Fruit fly (Drosophila melanogaster) whole organism, embryonic: Measurements from ENCODE around the gene Cdc7.
A peak's percentile ranks its signal among the peaks of the same experiment; 100 is the strongest.

ENCODE experiments used
- ATbp ChIP-seq: fragments of 200-800 bp; sonication (Bioruptor generic); optimal IDR thresholded peaks from 2 replicates; lab custom pipeline; 2017; ENCODE audit warnings: missing biosample characterization, mild to moderate bottlenecking, missing genetic modification characterization, missing genetic modification reagents
- CG10147 ChIP-seq: fragments of 200-800 bp; sonication (Bioruptor generic); optimal IDR thresholded peaks from 2 replicates; lab custom pipeline; 2019; ENCODE audit warnings: missing biosample characterization, mild to moderate bottlenecking, missing genetic modification characterization, moderate library complexity
- CG10462 ChIP-seq: fragments of 200-800 bp; sonication (Bioruptor generic); optimal IDR thresholded peaks from 2 replicates; lab custom pipeline; 2016; ENCODE audit warnings: missing biosample characterization, missing genetic modification characterization
- CG11504 ChIP-seq: fragments of 200-800 bp; sonication (Bioruptor generic); optimal IDR thresholded peaks from 3 replicates; lab custom pipeline; 2019; ENCODE audit warnings: missing biosample characterization, mild to moderate bottlenecking, missing genetic modification characterization, moderate library complexity
- CG13624 ChIP-seq: fragments of 200-800 bp; sonication (Bioruptor generic); optimal IDR thresholded peaks from 2 replicates; lab custom pipeline; 2016; ENCODE audit warnings: missing biosample characterization, missing genetic modification characterization
- CG14014 ChIP-seq: fragments of 200-800 bp; sonication (Bioruptor generic); IDR thresholded peaks from 2 replicates; pipeline ENCODE4 v1.3.6; 2022; ENCODE audit warnings: missing biosample characterization, missing genetic modification characterization
- CG14710 ChIP-seq: fragments of 200-800 bp; sonication (Bioruptor generic); optimal IDR thresholded peaks from 3 replicates; lab custom pipeline; 2019; ENCODE audit warnings: missing biosample characterization, mild to moderate bottlenecking, missing genetic modification characterization, moderate library complexity
- CG16815 ChIP-seq: fragments of 200-800 bp; sonication (Bioruptor generic); optimal IDR thresholded peaks from 3 replicates; lab custom pipeline; 2017; ENCODE audit warnings: missing biosample characterization, mild to moderate bottlenecking, missing genetic modification characterization
- CG17328 ChIP-seq: fragments of 200-800 bp; sonication (Bioruptor generic); IDR thresholded peaks from 2 replicates; pipeline ENCODE4 v1.3.6; 2022; ENCODE audit warnings: missing biosample characterization, missing genetic modification characterization
- CG17829 ChIP-seq: fragments of 200-800 bp; optimal IDR thresholded peaks from 2 replicates; lab custom pipeline; 2019; ENCODE audit warnings: missing biosample characterization, mild to moderate bottlenecking, missing genetic modification characterization, moderate library complexity
- CG1792 ChIP-seq: fragments of 200-800 bp; sonication (Bioruptor generic); optimal IDR thresholded peaks from 2 replicates; lab custom pipeline; 2016; ENCODE audit warnings: missing biosample characterization, missing genetic modification characterization
- CG2678 ChIP-seq: fragments of 200-800 bp; sonication (Bioruptor generic); optimal IDR thresholded peaks from 3 replicates; lab custom pipeline; 2019; ENCODE audit warnings: missing biosample characterization, mild to moderate bottlenecking, missing genetic modification characterization, moderate library complexity
- CG30403 ChIP-seq: fragments of 200-800 bp; sonication (Bioruptor generic); optimal IDR thresholded peaks from 3 replicates; lab custom pipeline; 2016; ENCODE audit warnings: missing biosample characterization, missing genetic modification characterization
- CG32767 ChIP-seq: fragments of 200-800 bp; sonication (Bioruptor generic); IDR thresholded peaks from 2 replicates; pipeline ENCODE4 v1.3.6; 2022; ENCODE audit warnings: missing biosample characterization, missing genetic modification characterization
- CG3281 ChIP-seq: fragments of 200-800 bp; sonication (Bioruptor generic); optimal IDR thresholded peaks from 3 replicates; lab custom pipeline; 2017; ENCODE audit warnings: missing biosample characterization, mild to moderate bottlenecking, missing genetic modification characterization
- CG3726 ChIP-seq: fragments of 200-800 bp; sonication (Bioruptor generic); IDR thresholded peaks from 3 replicates; pipeline ENCODE4, ENCODE4 v1.3.6; 2022; ENCODE audit warnings: missing biosample characterization, missing genetic modification characterization
- CG4360 ChIP-seq: fragments of 200-800 bp; sonication (Bioruptor generic); IDR thresholded peaks from 2 replicates; pipeline ENCODE4 v1.3.6; 2022; ENCODE audit warnings: missing biosample characterization, missing genetic modification characterization
- CG43689 ChIP-seq: fragments of 200-800 bp; sonication (Bioruptor generic); IDR thresholded peaks from 2 replicates; pipeline ENCODE4 v1.3.6; 2022; ENCODE audit warnings: missing biosample characterization, missing genetic modification characterization
- CG4404 ChIP-seq: fragments of 200-800 bp; sonication (Bioruptor generic); IDR thresholded peaks from 2 replicates; pipeline ENCODE4 v1.3.6; 2022; ENCODE audit warnings: missing biosample characterization, missing genetic modification characterization
- CG4730 ChIP-seq: fragments of 200-800 bp; sonication (Bioruptor generic); IDR thresholded peaks from 2 replicates; pipeline ENCODE4 v1.3.6; 2022; ENCODE audit warnings: missing biosample characterization, missing genetic modification characterization
- CG6654 ChIP-seq: fragments of 200-800 bp; sonication (Bioruptor generic); optimal IDR thresholded peaks from 2 replicates; lab custom pipeline; 2017; ENCODE audit warnings: missing biosample characterization, mild to moderate bottlenecking, missing genetic modification characterization
- CG6813 ChIP-seq: fragments of 200-800 bp; sonication (Bioruptor generic); optimal IDR thresholded peaks from 2 replicates; lab custom pipeline; 2017; ENCODE audit warnings: missing biosample characterization, missing genetic modification characterization, mild to moderate bottlenecking, moderate library complexity, missing genetic modification reagents
- CG6854 ChIP-seq: fragments of 200-800 bp; sonication (Bioruptor generic); optimal IDR thresholded peaks from 3 replicates; lab custom pipeline; 2017; ENCODE audit warnings: missing biosample characterization, mild to moderate bottlenecking, missing genetic modification characterization
- CG7271 ChIP-seq: fragments of 200-800 bp; sonication (Bioruptor generic); optimal IDR thresholded peaks from 2 replicates; lab custom pipeline; 2018; ENCODE audit warnings: missing biosample characterization, mild to moderate bottlenecking, missing genetic modification characterization, moderate library complexity
- CG7963 ChIP-seq: fragments of 200-800 bp; sonication (Bioruptor generic); IDR thresholded peaks from 3 replicates; pipeline ENCODE4 v1.3.6; 2022; ENCODE audit warnings: missing biosample characterization, missing genetic modification characterization; ENCODE audit not compliant: partially characterized antibody
- CTCF ChIP-seq: fragments of 200-800 bp; sonication (Bioruptor generic); optimal IDR thresholded peaks from 2 replicates; lab custom pipeline; 2017; ENCODE audit warnings: missing biosample characterization, mild to moderate bottlenecking, missing genetic modification characterization, moderate library complexity
- Dip3 ChIP-seq: fragments of 200-800 bp; sonication (Bioruptor generic); optimal IDR thresholded peaks from 3 replicates; lab custom pipeline; 2016; ENCODE audit warnings: missing biosample characterization, missing genetic modification characterization
- E2f2 ChIP-seq: fragments of 200-800 bp; sonication (Bioruptor generic); IDR thresholded peaks from 2 replicates; pipeline ENCODE4 v1.3.6; 2022; ENCODE audit warnings: missing biosample characterization, missing genetic modification characterization
- HHEX ChIP-seq: fragments of 200-800 bp; sonication (Bioruptor generic); optimal IDR thresholded peaks from 3 replicates; lab custom pipeline; 2017; ENCODE audit warnings: missing biosample characterization, mild to moderate bottlenecking, missing genetic modification characterization, missing genetic modification reagents
- HmgD ChIP-seq: fragments of 200-800 bp; sonication (Bioruptor generic); optimal IDR thresholded peaks from 3 replicates; lab custom pipeline; 2016; ENCODE audit warnings: missing biosample characterization, missing genetic modification characterization
- Hmx ChIP-seq: fragments of 200-800 bp; sonication (Bioruptor generic); optimal IDR thresholded peaks from 2 replicates; lab custom pipeline; 2016; ENCODE audit warnings: missing biosample characterization, missing genetic modification characterization
- Hr3 ChIP-seq: fragments of 200-800 bp; sonication (Bioruptor generic); optimal IDR thresholded peaks from 3 replicates; lab custom pipeline; 2016; ENCODE audit warnings: missing biosample characterization, missing genetic modification characterization
- Hsf ChIP-seq: fragments of 200-800 bp; sonication (Bioruptor generic); optimal IDR thresholded peaks from 3 replicates; lab custom pipeline; 2016; ENCODE audit warnings: missing biosample characterization, missing genetic modification characterization
- Xrp1 ChIP-seq: fragments of 200-800 bp; sonication (Bioruptor generic); IDR thresholded peaks from 2 replicates; pipeline ENCODE4 v1.3.6; 2022; ENCODE audit warnings: missing biosample characterization, missing genetic modification characterization
- ase ChIP-seq: fragments of 200-800 bp; sonication (Bioruptor generic); IDR thresholded peaks from 3 replicates; pipeline ENCODE4 v1.3.6; 2022; ENCODE audit warnings: missing biosample characterization, missing genetic modification characterization
- bbx ChIP-seq: fragments of 200-800 bp; sonication (Bioruptor generic); IDR thresholded peaks from 2 replicates; pipeline ENCODE4 v1.3.6; 2022; ENCODE audit warnings: missing biosample characterization, missing genetic modification characterization; ENCODE audit not compliant: partially characterized antibody
- cas ChIP-seq: fragments of 200-800 bp; sonication (Bioruptor generic); IDR thresholded peaks from 2 replicates; pipeline ENCODE4 v1.3.6; 2022; ENCODE audit warnings: missing biosample characterization, missing genetic modification characterization
- cato ChIP-seq: fragments of 200-800 bp; sonication (Bioruptor generic); optimal IDR thresholded peaks from 2 replicates; lab custom pipeline; 2016; ENCODE audit warnings: missing biosample characterization, missing genetic modification characterization, borderline replicate concordance
- chif ChIP-seq, 2 experiments: fragments of 200-800 bp; sonication (Bioruptor generic); optimal IDR thresholded peaks; 3 replicates each; lab custom pipeline; 2016; ENCODE audit warnings: missing biosample characterization in 2 of 2, missing genetic modification characterization in 2 of 2
- croc ChIP-seq: fragments of 200-800 bp; sonication (Bioruptor generic); conservative IDR thresholded peaks from 3 replicates; pipeline ENCODE4 v1.3.6; 2022; ENCODE audit warnings: missing biosample characterization, missing genetic modification characterization
- dpn ChIP-seq, 2 experiments: fragments of 200-800 bp; sonication (Bioruptor generic); optimal IDR thresholded peaks; 3 replicates each; lab custom pipeline; 2016; ENCODE audit warnings: missing biosample characterization in 2 of 2, missing genetic modification characterization in 2 of 2
- gcm2 ChIP-seq: fragments of 200-800 bp; sonication (Bioruptor generic); optimal IDR thresholded peaks from 2 replicates; lab custom pipeline; 2016; ENCODE audit warnings: missing biosample characterization, missing genetic modification characterization
- ind ChIP-seq: fragments of 200-800 bp; sonication (Bioruptor generic); optimal IDR thresholded peaks from 3 replicates; lab custom pipeline; 2016; ENCODE audit warnings: missing biosample characterization, missing genetic modification characterization
- inv ChIP-seq: fragments of 200-800 bp; sonication (Bioruptor generic); IDR thresholded peaks from 2 replicates; pipeline ENCODE4 v1.3.6; 2022; ENCODE audit warnings: missing biosample characterization, missing genetic modification characterization; ENCODE audit not compliant: partially characterized antibody
- mam ChIP-seq: fragments of 200-800 bp; sonication (Bioruptor generic); optimal IDR thresholded peaks from 3 replicates; lab custom pipeline; 2016; ENCODE audit warnings: missing biosample characterization, missing genetic modification characterization
- otp ChIP-seq: fragments of 200-800 bp; sonication (Bioruptor generic); IDR thresholded peaks from 3 replicates; pipeline ENCODE4, ENCODE4 v1.3.6; 2022; ENCODE audit warnings: missing biosample characterization, missing genetic modification characterization
- phol ChIP-seq: fragments of 200-800 bp; sonication (Bioruptor generic); optimal IDR thresholded peaks from 3 replicates; lab custom pipeline; 2018; ENCODE audit warnings: missing biosample characterization, mild to moderate bottlenecking, missing genetic modification characterization, moderate library complexity
- sob ChIP-seq: fragments of 200-800 bp; sonication (Bioruptor generic); IDR thresholded peaks from 2 replicates; pipeline ENCODE4 v1.3.6; 2022; ENCODE audit warnings: missing biosample characterization, missing genetic modification characterization
- tap ChIP-seq: fragments of 200-800 bp; optimal IDR thresholded peaks from 3 replicates; lab custom pipeline; 2019; ENCODE audit warnings: missing biosample characterization, mild to moderate bottlenecking, missing genetic modification characterization, moderate library complexity
- tin ChIP-seq: fragments of 200-800 bp; sonication (Bioruptor generic); optimal IDR thresholded peaks from 3 replicates; lab custom pipeline; 2016; ENCODE audit warnings: missing biosample characterization, missing genetic modification characterization
- ttk ChIP-seq: fragments of 200-800 bp; sonication (Bioruptor generic); IDR thresholded peaks from 2 replicates; pipeline ENCODE4 v2.1.2; 2022; ENCODE audit warnings: missing biosample characterization, missing genetic modification characterization

The Cdc7 gene

DNA sequence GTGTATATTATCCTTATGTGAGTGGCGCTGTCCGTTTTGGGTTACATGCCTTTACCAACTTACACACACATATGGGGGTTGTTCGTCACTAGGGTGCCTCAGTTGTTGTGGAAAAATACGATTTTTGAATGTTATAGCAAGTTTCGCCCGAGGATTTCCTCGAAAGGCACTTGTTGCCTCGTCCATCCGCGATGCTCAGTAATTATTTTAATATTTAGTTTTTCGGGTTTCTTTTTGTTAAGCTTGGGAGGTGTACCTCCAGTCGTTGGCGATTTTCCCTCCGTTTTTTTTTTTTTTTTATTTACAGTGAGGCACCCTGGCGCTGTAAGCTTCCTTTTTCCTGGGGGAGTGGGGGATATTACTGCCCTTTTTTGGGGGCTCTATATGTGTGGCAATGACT, 42.1 kb downstream of the Cdc7 start (continued):
- TF ChIP-seq CG6854 (peak; percentile 74), CG10147 (GFP tag; lab: Kevin White, UChicago) (peak; percentile 79), CG4360 (no peak), CG16815 (GFP tag; lab: Kevin White, UChicago) (peak; percentile 28), CG30403 (GFP tag; lab: Kevin White, UChicago) (peak; percentile 67), CG11504 (tag; lab: Kevin White, UChicago) (peak; percentile 74), ATbp (GFP tag; lab: Kevin White, UChicago) (peak; percentile 66), Dip3 (GFP tag; lab: Kevin White, UChicago) (peak; percentile 37), CG3726 (GFP tag; lab: Robert Waterston, UW) (peak; percentile 46; the same call in 1 of the 3 replicates), CG7963 (GFP tag; lab: Robert Waterston, UW) (no peak), CG4730 (GFP tag; lab: Robert Waterston, UW) (0 out of 2 replicates have a peak, but pooled peaks have one; percentile 22), chif (GFP tag; optimal IDR thresholded peaks at IDR 0.05; lab: Kevin White, UChicago) (peak; percentile 41 to 59), croc (peak; percentile 31; the same call in 2 of the 3 replicates), CG14014 (GFP tag; lab: Robert Waterston, UW) (peak; percentile 69; the same call in 1 of the 2 replicates), HHEX (GFP tag; lab: Kevin White, UChicago) (peak; percentile 69), otp (GFP tag; lab: Robert Waterston, UW) (peak; percentile 65; the same call in 1 of the 3 replicates), CG4404 (GFP tag; lab: Robert Waterston, UW) (no peak), dpn (GFP tag; optimal IDR thresholded peaks at IDR 0.05; lab: Kevin White, UChicago) (peak; percentile 54 to 61), CG17829 (tag; lab: Kevin White, UChicago) (peak; percentile 53), E2f2 (GFP tag; lab: Robert Waterston, UW) (peak; percentile 56; the same call in 1 of the 2 replicates), ttk (GFP tag; lab: Robert Waterston, UW) (peak; percentile 47; the same call in 1 of the 2 replicates), gcm2 (GFP tag; lab: Kevin White, UChicago) (peak; percentile 51), phol (tag; lab: Kevin White, UChicago) (peak; percentile 59), Hmx (GFP tag; lab: Kevin White, UChicago) (peak; percentile 10), inv (GFP tag; lab: Robert Waterston, UW) (no peak), Hsf (GFP tag; lab: Kevin White, UChicago) (peak; percentile 60), CTCF (GFP tag; lab: Kevin White, UChicago) (peak; percentile 13), HmgD (peak; percentile 30), cas (GFP tag; lab: Robert Waterston, UW) (no peak), tap (peak; percentile 54), CG43689 (GFP tag; lab: Robert Waterston, UW) (0 out of 2 replicates have a peak, but pooled peaks have one; percentile 21), CG7271 (tag; lab: Kevin White, UChicago) (no peak), CG6654 (GFP tag; lab: Kevin White, UChicago) (peak; percentile 25), CG13624 (GFP tag; lab: Kevin White, UChicago) (peak; percentile 38), sob (GFP tag; lab: Robert Waterston, UW) (peak; percentile 54; the same call in 1 of the 2 replicates), CG2678 (tag; lab: Kevin White, UChicago) (peak; percentile 86), bbx (GFP tag; lab: Robert Waterston, UW) (no peak), mam (GFP tag; lab: Kevin White, UChicago) (peak; percentile 53), CG3281 (GFP tag; lab: Kevin White, UChicago) (peak; percentile 73), cato (GFP tag; lab: Kevin White, UChicago) (no peak), Hr3 (GFP tag; lab: Kevin White, UChicago) (peak; percentile 24), CG6813 (GFP tag; lab: Kevin White, UChicago) (peak; percentile 71), CG1792 (GFP tag; lab: Kevin White, UChicago) (peak; percentile 33), CG32767 (GFP tag; lab: Robert Waterston, UW) (0 out of 2 replicates have a peak, but pooled peaks have one; percentile 18), CG14710 (peak; percentile 49), tin (GFP tag; lab: Kevin White, UChicago) (peak; percentile 53), CG10462 (GFP tag; lab: Kevin White, UChicago) (peak; percentile 14), CG17328 (GFP tag; lab: Robert Waterston, UW) (peak; percentile 62), Xrp1 (peak; percentile 67; the same call in 1 of the 2 replicates), ase (peak; percentile 50; the same call in 1 of the 3 replicates), ind (GFP tag; lab: Kevin White, UChicago) (peak; percentile 52)
